Worm (Caenorhabditis elegans): Measurements from ENCODE around the gene tag-77.

ce11 chrIV:8540268-8540667 is 29.9 kb upstream of the tag-77 start:
- TF ChIP-seq sox-4 (tag; optimal IDR thresholded peaks at IDR 0.05) (no peak), fkh-10 (GFP tag; optimal IDR thresholded peaks at IDR 0.05) (no peak), T23F11.4 (GFP tag; optimal IDR thresholded peaks at IDR 0.05) (no peak), mec-3 (tag; optimal IDR thresholded peaks at IDR 0.05; ENCODE audit: borderline replicate concordance) (no peak)

All from whole organism, late embryonic.